Fruit fly (Drosophila melanogaster): ENCODE measurements around the gene loqs.

DNA sequence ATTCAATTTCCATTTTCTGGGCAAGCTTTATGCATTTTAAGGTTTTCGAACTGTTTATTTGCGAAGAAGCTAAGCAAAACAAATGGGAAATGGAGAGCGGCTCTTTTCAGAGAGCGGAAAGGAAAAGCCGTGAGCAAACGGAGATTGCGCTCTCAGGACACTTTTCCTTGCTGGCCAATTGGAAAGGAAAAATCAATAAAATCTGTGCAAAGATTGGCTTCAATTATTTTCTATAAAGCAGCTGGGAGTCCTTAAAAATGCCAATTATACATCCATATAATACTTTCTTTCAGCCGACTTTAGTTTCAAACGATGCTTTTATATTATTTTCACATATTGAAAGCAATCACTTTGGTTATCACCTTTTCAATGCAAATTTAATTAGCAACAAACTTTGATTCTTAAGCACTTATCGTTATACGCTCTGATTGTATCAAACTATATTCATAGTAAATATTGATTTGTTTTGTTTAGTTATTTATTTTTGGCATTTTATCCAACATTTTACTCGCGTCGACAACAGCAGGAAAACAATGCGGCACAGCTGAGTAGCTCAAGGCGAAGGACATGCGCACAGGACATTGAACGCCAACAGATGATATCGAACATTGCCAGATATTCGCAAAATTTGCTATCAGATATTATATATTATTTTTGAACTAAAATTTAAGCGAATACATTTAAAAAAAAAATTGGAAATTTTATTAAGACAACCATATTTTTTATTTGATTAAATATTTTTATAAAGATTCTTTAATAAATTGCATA lies 27.7 kb upstream of the loqs start, which contains the start of gene CG9395:
- TF ChIP-seq lz (GFP tag; optimal IDR thresholded peaks at IDR 0.05) (no peak), CG6854 (GFP tag; optimal IDR thresholded peaks at IDR 0.05) (no peak), Hr4 (GFP tag; optimal IDR thresholded peaks at IDR 0.05) (no peak), Met (GFP tag; optimal IDR thresholded peaks at IDR 0.05) (no peak), fkh (GFP tag; optimal IDR thresholded peaks at IDR 0.05) (no peak), dsx (GFP tag; optimal IDR thresholded peaks at IDR 0.05; ENCODE audit: poor library complexity, severe bottlenecking) (no peak), CG10631 (GFP tag; optimal IDR thresholded peaks at IDR 0.05) (no peak), esn (GFP tag; optimal IDR thresholded peaks at IDR 0.05) (no peak), OdsH (GFP tag; optimal IDR thresholded peaks at IDR 0.05) (no peak)
